Fruit fly (Drosophila melanogaster) whole organism, prepupa: ENCODE results near the gene CG9270.

Experiments
- Blimp-1 ChIP-seq: fragments of 200-800 bp; sonication (Bioruptor generic); optimal IDR thresholded peaks from 3 replicates; lab custom pipeline; 2017; ENCODE audit warnings: missing biosample characterization, missing genetic modification characterization, mild to moderate bottlenecking, moderate library complexity, missing genetic modification reagents
- CG10631 ChIP-seq: fragments of 200-800 bp; sonication (Bioruptor generic); optimal IDR thresholded peaks from 2 replicates; lab custom pipeline; 2016; ENCODE audit warnings: missing biosample characterization, missing genetic modification characterization
- CG10669 ChIP-seq: fragments of 200-800 bp; sonication (Bioruptor generic); optimal IDR thresholded peaks from 3 replicates; lab custom pipeline; 2018; ENCODE audit warnings: missing biosample characterization, mild to moderate bottlenecking, missing genetic modification characterization, moderate library complexity
- CG11294 ChIP-seq: fragments of 200-800 bp; sonication (Bioruptor generic); IDR thresholded peaks from 2 replicates; pipeline ENCODE4 v1.3.6; 2022; ENCODE audit warnings: missing biosample characterization, missing genetic modification characterization
- CG11762 ChIP-seq: fragments of 200-800 bp; sonication (Bioruptor generic); optimal IDR thresholded peaks from 3 replicates; lab custom pipeline; 2016; ENCODE audit warnings: missing biosample characterization, missing genetic modification characterization; ENCODE audit not compliant: insufficient read depth
- CG11902 ChIP-seq: fragments of 200-800 bp; sonication (Bioruptor generic); optimal IDR thresholded peaks from 3 replicates; lab custom pipeline; 2016; ENCODE audit warnings: missing biosample characterization, missing genetic modification characterization
- CG1621 ChIP-seq: fragments of 200-800 bp; sonication (Bioruptor generic); optimal IDR thresholded peaks from 3 replicates; lab custom pipeline; 2018; ENCODE audit warnings: missing biosample characterization, mild to moderate bottlenecking, missing genetic modification characterization
- CG16779 ChIP-seq: fragments of 200-800 bp; sonication (Bioruptor generic); optimal IDR thresholded peaks from 3 replicates; lab custom pipeline; 2017; ENCODE audit warnings: missing biosample characterization, mild to moderate bottlenecking, missing genetic modification characterization
- CG31627 ChIP-seq: fragments of 200-800 bp; sonication (Bioruptor generic); optimal IDR thresholded peaks from 3 replicates; lab custom pipeline; 2016; ENCODE audit warnings: missing biosample characterization, missing genetic modification characterization
- CG32006 ChIP-seq: fragments of 200-800 bp; sonication (Bioruptor generic); optimal IDR thresholded peaks from 3 replicates; lab custom pipeline; 2017; ENCODE audit warnings: missing biosample characterization, mild to moderate bottlenecking, missing genetic modification characterization
- CG34406 ChIP-seq: fragments of 200-800 bp; sonication (Bioruptor generic); optimal IDR thresholded peaks from 3 replicates; lab custom pipeline; 2016; ENCODE audit warnings: missing biosample characterization, missing genetic modification characterization
- CG3919 ChIP-seq: fragments of 200-800 bp; sonication (Bioruptor generic); optimal IDR thresholded peaks from 3 replicates; lab custom pipeline; 2016; ENCODE audit warnings: missing biosample characterization, missing genetic modification characterization
- CG4318 ChIP-seq: fragments of 200-800 bp; sonication (Bioruptor generic); optimal IDR thresholded peaks from 3 replicates; lab custom pipeline; 2017; ENCODE audit warnings: missing biosample characterization, mild to moderate bottlenecking, missing genetic modification characterization
- CG6792 ChIP-seq: fragments of 200-800 bp; sonication (Bioruptor generic); optimal IDR thresholded peaks from 3 replicates; lab custom pipeline; 2016; ENCODE audit warnings: missing biosample characterization, missing genetic modification characterization
- CG6808 ChIP-seq: fragments of 200-800 bp; sonication (Bioruptor generic); optimal IDR thresholded peaks from 3 replicates; lab custom pipeline; 2017; ENCODE audit warnings: missing biosample characterization, missing genetic modification characterization, mild to moderate bottlenecking, moderate library complexity, missing genetic modification reagents
- CG6854 ChIP-seq: fragments of 200-800 bp; sonication (Bioruptor generic); optimal IDR thresholded peaks from 2 replicates; lab custom pipeline; 2017; ENCODE audit warnings: missing biosample characterization, mild to moderate bottlenecking, missing genetic modification characterization
- CG7368 ChIP-seq: fragments of 200-800 bp; sonication (Bioruptor generic); optimal IDR thresholded peaks from 3 replicates; lab custom pipeline; 2016; ENCODE audit warnings: missing biosample characterization, missing genetic modification characterization
- CG8119 ChIP-seq: fragments of 200-800 bp; sonication (Bioruptor generic); IDR thresholded peaks from 3 replicates; pipeline ENCODE4 v1.3.6; 2022; ENCODE audit warnings: missing biosample characterization, missing genetic modification characterization
- CG8319 ChIP-seq: fragments of 200-800 bp; sonication (Bioruptor generic); optimal IDR thresholded peaks from 3 replicates; lab custom pipeline; 2016; ENCODE audit warnings: missing biosample characterization, missing genetic modification characterization
- CG8632 ChIP-seq: fragments of 200-800 bp; sonication (Bioruptor generic); optimal IDR thresholded peaks from 3 replicates; lab custom pipeline; 2016; ENCODE audit warnings: missing biosample characterization, missing genetic modification characterization
- Eip78C ChIP-seq: fragments of 200-800 bp; sonication (Bioruptor generic); peaks from one replicate; lab custom pipeline; 2016; ENCODE audit warnings: missing biosample characterization, missing genetic modification characterization
- Ets21C ChIP-seq: fragments of 200-800 bp; sonication (Bioruptor generic); optimal IDR thresholded peaks from 3 replicates; lab custom pipeline; 2016; ENCODE audit warnings: missing biosample characterization, missing genetic modification characterization
- Gug ChIP-seq: fragments of 200-800 bp; sonication (Bioruptor generic); IDR thresholded peaks from 2 replicates; pipeline ENCODE4 v1.3.6; 2022; ENCODE audit warnings: missing biosample characterization, missing genetic modification characterization
- Hr38 ChIP-seq: sonication (Bioruptor generic); optimal IDR thresholded peaks from 2 replicates; lab custom pipeline; 2016; ENCODE audit warnings: missing biosample characterization, missing genetic modification characterization
- Hr39 ChIP-seq: fragments of 200-800 bp; sonication (Bioruptor generic); optimal IDR thresholded peaks from 2 replicates; lab custom pipeline; 2016; ENCODE audit warnings: missing biosample characterization, missing genetic modification characterization
- Hr4 ChIP-seq: fragments of 200-800 bp; sonication (Bioruptor generic); optimal IDR thresholded peaks from 3 replicates; lab custom pipeline; 2016; ENCODE audit warnings: missing biosample characterization, missing genetic modification characterization
- Lpt ChIP-seq: fragments of 200-800 bp; sonication (Bioruptor generic); optimal IDR thresholded peaks from 3 replicates; lab custom pipeline; 2016; ENCODE audit warnings: missing biosample characterization, missing genetic modification characterization
- Smox ChIP-seq: fragments of 200-800 bp; sonication (Bioruptor generic); optimal IDR thresholded peaks from 3 replicates; lab custom pipeline; 2016; ENCODE audit warnings: missing biosample characterization, missing genetic modification characterization
- Sox14 ChIP-seq: fragments of 200-800 bp; sonication (Bioruptor generic); optimal IDR thresholded peaks from 3 replicates; lab custom pipeline; 2016; ENCODE audit warnings: missing biosample characterization, missing genetic modification characterization
- Sox15 ChIP-seq: fragments of 200-800 bp; sonication (Bioruptor generic); optimal IDR thresholded peaks from 3 replicates; lab custom pipeline; 2016; ENCODE audit warnings: missing biosample characterization, missing genetic modification characterization
- achi ChIP-seq: fragments of 200-800 bp; sonication (Bioruptor generic); optimal IDR thresholded peaks from 3 replicates; lab custom pipeline; 2016; ENCODE audit warnings: missing biosample characterization, missing genetic modification characterization
- acj6 ChIP-seq: fragments of 200-800 bp; sonication (Bioruptor generic); optimal IDR thresholded peaks from 3 replicates; lab custom pipeline; 2016; ENCODE audit warnings: missing biosample characterization, missing genetic modification characterization
- dac ChIP-seq: fragments of 200-800 bp; sonication (Bioruptor generic); optimal IDR thresholded peaks from 2 replicates; lab custom pipeline; 2017; ENCODE audit warnings: missing biosample characterization, mild to moderate bottlenecking, missing genetic modification characterization
- dsx ChIP-seq: fragments of 200-800 bp; optimal IDR thresholded peaks from 3 replicates; lab custom pipeline; 2019; ENCODE audit warnings: missing biosample characterization, mild to moderate bottlenecking, missing genetic modification characterization, moderate library complexity; ENCODE audit not compliant: poor library complexity, severe bottlenecking
- eg ChIP-seq: fragments of 200-800 bp; sonication (Bioruptor generic); IDR thresholded peaks from 3 replicates; pipeline ENCODE4 v1.3.6; 2022; ENCODE audit warnings: missing biosample characterization, missing genetic modification characterization
- esn ChIP-seq: fragments of 200-800 bp; sonication (Bioruptor generic); optimal IDR thresholded peaks from 2 replicates; lab custom pipeline; 2016; ENCODE audit warnings: missing biosample characterization, mild to moderate bottlenecking, missing genetic modification characterization, moderate library complexity
- fd59A ChIP-seq: fragments of 200-800 bp; sonication (Bioruptor generic); optimal IDR thresholded peaks from 2 replicates; lab custom pipeline; 2017; ENCODE audit warnings: missing biosample characterization, mild to moderate bottlenecking, missing genetic modification characterization, missing genetic modification reagents
- fd85E ChIP-seq: fragments of 200-800 bp; sonication (Bioruptor generic); optimal IDR thresholded peaks from 3 replicates; lab custom pipeline; 2016; ENCODE audit warnings: missing biosample characterization, missing genetic modification characterization
- lz ChIP-seq: fragments of 200-800 bp; sonication (Bioruptor generic); optimal IDR thresholded peaks from 3 replicates; lab custom pipeline; 2016; ENCODE audit warnings: missing biosample characterization, missing genetic modification characterization
- net ChIP-seq: fragments of 200-800 bp; sonication (Bioruptor generic); optimal IDR thresholded peaks from 3 replicates; lab custom pipeline; 2016; ENCODE audit warnings: missing biosample characterization, missing genetic modification characterization
- pdm3 ChIP-seq: fragments of 200-800 bp; sonication (Bioruptor generic); optimal IDR thresholded peaks from 3 replicates; lab custom pipeline; 2016; ENCODE audit warnings: missing biosample characterization, missing genetic modification characterization
- salr ChIP-seq, 2 experiments: fragments of 200-800 bp; sonication (Bioruptor generic); optimal IDR thresholded peaks; 3 replicates each; lab custom pipeline; 2016 to 2018; ENCODE audit warnings: missing biosample characterization in 2 of 2, missing genetic modification characterization in 2 of 2, mild to moderate bottlenecking in 1 of 2
- spab ChIP-seq: fragments of 200-800 bp; sonication (Bioruptor generic); optimal IDR thresholded peaks from 2 replicates; lab custom pipeline; 2017; ENCODE audit warnings: missing biosample characterization, mild to moderate bottlenecking, missing genetic modification characterization, missing genetic modification reagents
- ss ChIP-seq, 2 experiments: fragments of 200-800 bp; sonication (Bioruptor generic); optimal IDR thresholded peaks; 2 replicates in 1 of 2; 3 replicates in 1 of 2; lab custom pipeline; 2017 to 2018; ENCODE audit warnings: mild to moderate bottlenecking in 2 of 2, missing biosample characterization in 2 of 2, missing genetic modification characterization in 2 of 2, moderate library complexity in 1 of 2
- topi ChIP-seq: fragments of 200-800 bp; sonication (Bioruptor generic); optimal IDR thresholded peaks from 3 replicates; lab custom pipeline; 2016; ENCODE audit warnings: missing biosample characterization, missing genetic modification characterization

Gene CG9270

DNA sequence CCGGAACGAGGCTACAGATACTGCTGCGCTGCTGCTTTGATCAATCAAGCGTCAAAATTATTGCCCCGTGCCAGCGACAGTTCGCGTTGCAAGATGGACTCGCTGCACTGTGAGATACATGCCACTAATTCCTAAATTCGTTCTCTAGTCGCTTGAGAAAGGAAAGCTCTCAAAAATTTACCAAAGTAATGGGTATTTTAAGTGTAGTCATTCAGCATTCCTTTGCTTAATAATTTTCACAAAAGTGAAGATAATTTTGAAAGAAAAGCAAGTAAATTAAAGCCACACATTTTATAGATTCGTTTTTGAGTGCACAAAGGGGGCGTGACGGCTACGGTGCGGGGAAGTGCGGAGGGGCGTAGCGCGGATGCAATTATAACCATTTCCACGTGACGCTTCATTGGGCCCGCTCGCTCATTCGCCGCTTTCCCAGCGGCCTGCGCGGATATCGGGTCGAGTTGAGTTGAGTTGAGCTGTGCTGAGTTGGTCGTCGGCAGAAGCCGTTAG lies 26.2 kb upstream of the CG9270 start (continued):
- TF ChIP-seq CG6792 = no peak
- peak in 1 of 2 experiments; percentile 42 for TF ChIP-seq salr (GFP tag; optimal IDR thresholded peaks at IDR 0.05; lab: Kevin White, UChicago)
- no peak for TF ChIP-seq lz (GFP tag; lab: Kevin White, UChicago)
- TF ChIP-seq Sox15 = no peak
- peak; percentile 57 for TF ChIP-seq Eip78C (GFP tag; lab: Kevin White, UChicago)
- no peak for TF ChIP-seq CG6808 (GFP tag; lab: Kevin White, UChicago)
- no peak for TF ChIP-seq dac (GFP tag; lab: Kevin White, UChicago)
- peak; percentile 68 for TF ChIP-seq CG32006 (GFP tag; lab: Kevin White, UChicago)
- TF ChIP-seq Hr39 (GFP tag; lab: Kevin White, UChicago) = no peak
- no peak for TF ChIP-seq ss (GFP tag; optimal IDR thresholded peaks at IDR 0.05; lab: Kevin White, UChicago)
- peak; percentile 53; the same call in 1 of the 3 replicates for TF ChIP-seq CG8119 (GFP tag; lab: Robert Waterston, UW)
- no peak for TF ChIP-seq CG10631 (GFP tag; lab: Kevin White, UChicago)
- no peak for TF ChIP-seq CG11902 (GFP tag; lab: Kevin White, UChicago)
- no peak for TF ChIP-seq Ets21C
- no peak for TF ChIP-seq Sox14
- no peak for TF ChIP-seq esn (GFP tag; lab: Kevin White, UChicago)
- TF ChIP-seq pdm3 = no peak
- no peak for TF ChIP-seq CG10669
- no peak for TF ChIP-seq CG34406 (GFP tag; lab: Kevin White, UChicago)
- peak; percentile 69 for TF ChIP-seq Hr4 (GFP tag; lab: Kevin White, UChicago)
- TF ChIP-seq CG4318 (GFP tag; lab: Kevin White, UChicago) = peak; percentile 28
- no peak for TF ChIP-seq CG8632 (GFP tag; lab: Kevin White, UChicago)
- TF ChIP-seq CG1621 = no peak
- no peak for TF ChIP-seq CG3919 (GFP tag; lab: Kevin White, UChicago)
- no peak for TF ChIP-seq CG11762 (GFP tag; lab: Kevin White, UChicago)
- TF ChIP-seq topi (GFP tag; lab: Kevin White, UChicago) = no peak
- peak; percentile 20 for TF ChIP-seq achi
- no peak for TF ChIP-seq dsx (GFP tag; lab: Kevin White, UChicago)
- no peak for TF ChIP-seq fd59A (GFP tag; lab: Kevin White, UChicago)
- no peak for TF ChIP-seq CG16779 (tag; lab: Kevin White, UChicago)
- no peak for TF ChIP-seq CG8319 (GFP tag; lab: Kevin White, UChicago)

dm6 chr2L:20957968-20958367 lies 24.1 kb upstream of the CG9270 start:
- TF ChIP-seq Eip78C (GFP tag; lab: Kevin White, UChicago) (peak; percentile 36), esn (GFP tag; lab: Kevin White, UChicago) (no peak)

DNA sequence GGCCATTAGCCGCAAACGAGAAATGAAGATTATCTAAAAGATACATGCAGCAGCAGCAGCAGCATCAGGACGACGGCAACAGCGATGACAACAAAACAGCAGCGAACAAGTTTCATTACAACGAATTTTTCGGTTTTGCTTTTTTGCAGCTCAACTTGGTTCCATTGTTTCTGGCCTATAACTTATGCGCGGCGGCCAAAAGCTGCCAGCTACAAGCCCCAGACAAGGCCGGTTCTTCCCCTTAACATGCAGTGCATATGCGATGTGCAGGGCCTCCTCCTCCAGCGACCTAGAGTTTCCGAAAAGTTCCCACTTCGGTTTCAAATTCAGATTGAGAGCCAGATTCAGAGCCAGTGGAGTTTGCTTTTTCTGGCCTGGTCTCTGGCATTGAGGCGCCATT lies 23.4 kb upstream of the CG9270 start:
- TF ChIP-seq CG10669 (no peak), eg (0 out of 3 replicates have a peak, but pooled peaks have one; percentile 11), Ets21C (no peak)

DNA sequence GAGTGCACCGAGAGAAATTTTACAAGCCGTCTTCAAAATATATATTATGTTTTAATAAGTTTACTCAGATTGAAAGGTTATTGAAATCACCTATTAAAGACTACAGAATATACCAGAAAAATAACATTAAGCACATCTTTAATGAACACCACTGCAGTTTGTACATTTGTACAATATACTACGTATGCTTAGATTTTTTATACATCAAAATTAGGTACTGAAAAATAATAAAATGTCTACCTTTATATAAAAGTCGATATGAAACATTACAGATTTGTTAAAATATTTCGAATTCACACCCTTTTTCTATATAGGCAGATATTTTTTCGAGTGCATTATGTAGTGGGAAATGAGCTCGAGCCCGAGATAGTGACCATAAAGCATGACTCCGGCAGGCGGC lies 22.9 kb upstream of the CG9270 start:
- TF ChIP-seq dac (GFP tag; lab: Kevin White, UChicago) = no peak
- peak; percentile 22 for TF ChIP-seq CG31627
- TF ChIP-seq topi (GFP tag; lab: Kevin White, UChicago) = peak; percentile 67
- no peak for TF ChIP-seq CG11294
- peak; percentile 48 for TF ChIP-seq acj6 (GFP tag; lab: Kevin White, UChicago)
- no peak for TF ChIP-seq Gug (GFP tag; lab: Robert Waterston, UW)
- TF ChIP-seq Hr38 = no peak
- TF ChIP-seq net (GFP tag; lab: Kevin White, UChicago) = peak; percentile 4
- peak; percentile 34 for TF ChIP-seq Smox (GFP tag; lab: Kevin White, UChicago)
- TF ChIP-seq Hr4 (GFP tag; lab: Kevin White, UChicago) = peak; percentile 28
- TF ChIP-seq spab (GFP tag; lab: Kevin White, UChicago) = peak; percentile 81
- no peak for TF ChIP-seq Lpt
- peak; percentile 18 for TF ChIP-seq pdm3
- peak; percentile 28 for TF ChIP-seq Sox14
- peak; percentile 67 for TF ChIP-seq dsx (GFP tag; lab: Kevin White, UChicago)
- peak; percentile 20 for TF ChIP-seq Blimp-1 (GFP tag; lab: Kevin White, UChicago)
- TF ChIP-seq CG8319 (GFP tag; lab: Kevin White, UChicago) = peak; percentile 19
- TF ChIP-seq achi = peak; percentile 39
- no peak for TF ChIP-seq CG6854 (GFP tag; lab: Kevin White, UChicago)
- TF ChIP-seq CG7368 (GFP tag; lab: Kevin White, UChicago) = no peak
- TF ChIP-seq CG11762 (GFP tag; lab: Kevin White, UChicago) = peak; percentile 40
- TF ChIP-seq salr (GFP tag; optimal IDR thresholded peaks at IDR 0.05; lab: Kevin White, UChicago) = peak in 1 of 2 experiments; percentile 14
- no peak for TF ChIP-seq fd85E (GFP tag; lab: Kevin White, UChicago)
- TF ChIP-seq fd59A (GFP tag; lab: Kevin White, UChicago) = peak; percentile 70
